Worm (Caenorhabditis elegans) whole organism, L1 larva: ENCODE results near the gene ostf-4.

Experiments used
- ces-1 ChIP-seq: fragments of 150-350 bp; optimal IDR thresholded peaks from 2 replicates; lab custom pipeline; 2014; ENCODE audit warnings: missing biosample characterization, missing genetic modification reagents, missing genetic modification characterization
- dsc-1 ChIP-seq: sonication (generic microtip); optimal IDR thresholded peaks from 2 replicates; lab custom pipeline; 2016; ENCODE audit warnings: mild to moderate bottlenecking, missing genetic modification characterization, missing compliant biosample characterization
- efl-3 ChIP-seq: fragments of 200-800 bp; sonication (Bioruptor generic); optimal IDR thresholded peaks from 2 replicates; lab custom pipeline; 2018; ENCODE audit warnings: mild to moderate bottlenecking, missing genetic modification characterization, missing compliant biosample characterization
- egl-27 ChIP-seq, 2 experiments: fragments of 150-350 bp in 1 of 2; sonication (generic microtip); optimal IDR thresholded peaks; 3 replicates each; lab custom pipeline; 2017 to 2018; ENCODE audit warnings: missing biosample characterization in 2 of 2, missing genetic modification characterization in 2 of 2, missing genetic modification reagents in 2 of 2
- fkh-10 ChIP-seq: sonication (generic microtip); optimal IDR thresholded peaks from 2 replicates; lab custom pipeline; 2017; ENCODE audit warnings: missing biosample characterization, missing genetic modification reagents, missing genetic modification characterization
- lin-35 ChIP-seq, 2 experiments: fragments of 150-350 bp; optimal IDR thresholded peaks; 2 replicates each; lab custom pipeline; 2014; ENCODE audit warnings: missing biosample characterization in 2 of 2, missing genetic modification characterization in 2 of 2, missing genetic modification reagents in 2 of 2
- lsy-2 ChIP-seq, 2 experiments: fragments of 150-350 bp; optimal IDR thresholded peaks; 2 replicates each; lab custom pipeline; 2014; ENCODE audit warnings: missing biosample characterization in 2 of 2, missing genetic modification characterization in 2 of 2
- mef-2 ChIP-seq: fragments of 150-350 bp; optimal IDR thresholded peaks from 2 replicates; lab custom pipeline; 2014; ENCODE audit warnings: missing biosample characterization, missing genetic modification characterization
- pqm-1 ChIP-seq: sonication (generic microtip); optimal IDR thresholded peaks from 3 replicates; lab custom pipeline; 2017; ENCODE audit warnings: missing biosample characterization, missing genetic modification characterization
- rnt-1 ChIP-seq: sonication (generic microtip); optimal IDR thresholded peaks from 2 replicates; lab custom pipeline; 2016; ENCODE audit warnings: mild to moderate bottlenecking, missing genetic modification characterization, moderate library complexity, missing compliant biosample characterization
- snpc-4 ChIP-seq: fragments of 150-350 bp; optimal IDR thresholded peaks from 2 replicates; lab custom pipeline; 2014; ENCODE audit warnings: missing biosample characterization, missing genetic modification characterization
- sup-37 ChIP-seq: fragments of 200-800 bp; sonication (Bioruptor generic); optimal IDR thresholded peaks from 2 replicates; lab custom pipeline; 2018; ENCODE audit warnings: mild to moderate bottlenecking, missing genetic modification characterization, missing compliant biosample characterization

DNA sequence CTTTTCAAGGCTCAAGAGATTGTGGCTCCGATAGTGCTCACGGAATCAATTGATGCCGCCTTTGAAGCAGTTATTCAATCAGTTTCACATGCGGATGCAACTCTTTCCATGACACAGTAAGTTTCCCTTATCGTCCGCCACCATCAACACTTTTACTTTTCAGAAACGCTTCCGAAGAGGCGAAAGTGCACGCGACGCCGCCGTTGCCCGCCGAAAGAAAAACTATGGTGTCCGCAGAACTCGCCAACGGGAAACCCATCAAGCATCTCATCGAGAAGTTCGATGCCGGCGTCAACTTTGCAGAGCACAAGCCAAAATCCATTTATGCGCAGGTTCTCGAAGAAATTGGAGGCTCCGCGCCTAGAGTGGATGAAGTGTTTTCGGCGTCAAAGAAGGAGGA lies 35.1 kb upstream of the ostf-4 start:
- TF ChIP-seq efl-3 (no peak), sup-37 (GFP tag; lab: Kevin White, UChicago) (no peak), mef-2 (tag; lab: Kevin White, UChicago) (no peak), rnt-1 (tag; lab: Kevin White, UChicago) (no peak), ces-1 (GFP tag; lab: Kevin White, UChicago) (no peak), dsc-1 (tag; lab: Kevin White, UChicago) (no peak), lsy-2 (tag; optimal IDR thresholded peaks at IDR 0.05; lab: Kevin White, UChicago) (no peak), snpc-4 (tag; lab: Kevin White, UChicago) (no peak), pqm-1 (tag; lab: Kevin White, UChicago) (no peak), egl-27 (tag; optimal IDR thresholded peaks at IDR 0.05; lab: Kevin White, UChicago) (no peak), lin-35 (GFP tag; optimal IDR thresholded peaks at IDR 0.05; lab: Kevin White, UChicago) (no peak), fkh-10 (GFP tag; lab: Kevin White, UChicago) (no peak)
